Worm (Caenorhabditis elegans) whole organism, L4 larva: ENCODE data around the gene Y11D7A.7.

Experiments used
- T26A8.4 ChIP-seq: fragments of 200-800 bp; sonication (Bioruptor generic); IDR thresholded peaks from 2 replicates; pipeline ENCODE4 v1.3.6; 2022; ENCODE audit warnings: missing genetic modification characterization, missing compliant biosample characterization
- Y105C5A.15 ChIP-seq: fragments of 200-800 bp; sonication (Bioruptor generic); IDR thresholded peaks from 2 replicates; pipeline ENCODE4 v1.3.6; 2022; ENCODE audit warnings: missing genetic modification characterization, missing compliant biosample characterization
- Y48G9A.11 ChIP-seq: fragments of 200-800 bp; sonication (Bioruptor generic); IDR thresholded peaks from 2 replicates; pipeline ENCODE4 v1.3.6; 2022; ENCODE audit warnings: missing genetic modification reagents, missing genetic modification characterization, missing compliant biosample characterization
- ZK546.5 ChIP-seq, 2 experiments: sonication (generic microtip); optimal IDR thresholded peaks; 2 replicates each; lab custom pipeline; 2017; ENCODE audit warnings: missing biosample characterization in 2 of 2, missing genetic modification characterization in 2 of 2
- ama-1 ChIP-seq: fragments of 150-350 bp; optimal IDR thresholded peaks from 2 replicates; lab custom pipeline; 2014; ENCODE audit warnings: inconsistent platforms, mixed read lengths
- ceh-82 ChIP-seq: sonication (generic microtip); optimal IDR thresholded peaks from 2 replicates; lab custom pipeline; 2017; ENCODE audit warnings: missing biosample characterization, missing genetic modification characterization
- ces-1 ChIP-seq: fragments of 150-350 bp; sonication (generic microtip); optimal IDR thresholded peaks from 4 replicates; lab custom pipeline; 2014; ENCODE audit warnings: missing biosample characterization, missing genetic modification reagents, missing genetic modification characterization
- duxl-1 ChIP-seq: sonication (generic microtip); optimal IDR thresholded peaks from 2 replicates; lab custom pipeline; 2016; ENCODE audit warnings: mild to moderate bottlenecking, missing genetic modification characterization, moderate library complexity, missing compliant biosample characterization; ENCODE audit not compliant: poor library complexity
- lin-13 ChIP-seq: fragments of 150-350 bp; optimal IDR thresholded peaks from 2 replicates; lab custom pipeline; 2014; ENCODE audit warnings: missing biosample characterization, missing genetic modification reagents, missing genetic modification characterization
- lin-15B ChIP-seq: fragments of 150-350 bp; sonication (generic microtip); optimal IDR thresholded peaks from 3 replicates; lab custom pipeline; 2014; ENCODE audit warnings: missing biosample characterization, missing genetic modification characterization
- mdt-29 ChIP-seq: fragments of 200-800 bp; sonication (Bioruptor generic); IDR thresholded peaks from 2 replicates; pipeline ENCODE4 v1.3.6; 2022; ENCODE audit warnings: missing genetic modification reagents, missing genetic modification characterization, missing compliant biosample characterization
- rbr-2 ChIP-seq: sonication (generic microtip); optimal IDR thresholded peaks from 2 replicates; lab custom pipeline; 2016; ENCODE audit warnings: missing genotype, missing genetic modification characterization, missing compliant biosample characterization
- spr-1 ChIP-seq: sonication (generic microtip); optimal IDR thresholded peaks from 2 replicates; lab custom pipeline; 2016; ENCODE audit warnings: mild to moderate bottlenecking, missing genetic modification characterization, missing compliant biosample characterization
- unc-39 ChIP-seq: sonication (generic microtip); optimal IDR thresholded peaks from 2 replicates; lab custom pipeline; 2017; ENCODE audit warnings: missing biosample characterization, missing genetic modification characterization

ce11 chrIV:9263812-9264320 lies 14.5 kb downstream of the Y11D7A.7 start, which contains the start of gene flh-1:
- TF ChIP-seq Y105C5A.15 (GFP tag; lab: Robert Waterston, UW) (no peak), ama-1 (lab: Kevin White, UChicago) (no peak), ces-1 (GFP tag; lab: Kevin White, UChicago) (no peak), duxl-1 (tag; lab: Kevin White, UChicago) (no peak), Y48G9A.11 (GFP tag; lab: Robert Waterston, UW) (no peak), rbr-2 (no peak), T26A8.4 (GFP tag; lab: Robert Waterston, UW) (no peak), ZK546.5 (tag; optimal IDR thresholded peaks at IDR 0.05; lab: Kevin White, UChicago) (no peak), ceh-82 (tag; lab: Kevin White, UChicago) (no peak), mdt-29 (no peak), lin-13 (GFP tag; lab: Kevin White, UChicago) (no peak), spr-1 (tag; lab: Kevin White, UChicago) (no peak), lin-15B (tag; lab: Kevin White, UChicago) (no peak), unc-39 (tag; lab: Kevin White, UChicago) (no peak)
